Fruit fly (Drosophila melanogaster) whole organism, embryonic: Measurements from ENCODE around the gene ppk.
A peak's percentile ranks its signal among the peaks of the same experiment; 100 is the strongest.

Experiments used
- Aef1 ChIP-seq: fragments of 200-800 bp; sonication (Bioruptor generic); IDR thresholded peaks from 3 replicates; pipeline ENCODE4 v1.3.6; 2022; ENCODE audit warnings: missing biosample characterization, missing genetic modification characterization
- CG12071 ChIP-seq: fragments of 200-800 bp; sonication (Bioruptor generic); optimal IDR thresholded peaks from 3 replicates; lab custom pipeline; 2018; ENCODE audit warnings: missing biosample characterization, mild to moderate bottlenecking, missing genetic modification characterization
- CG12391 ChIP-seq: fragments of 200-800 bp; sonication (Bioruptor generic); optimal IDR thresholded peaks from 3 replicates; lab custom pipeline; 2018; ENCODE audit warnings: missing biosample characterization, mild to moderate bottlenecking, missing genetic modification characterization, moderate library complexity
- CG13287 ChIP-seq: fragments of 200-800 bp; sonication (Bioruptor generic); IDR thresholded peaks from 2 replicates; pipeline ENCODE4 v1.3.6; 2022; ENCODE audit warnings: missing biosample characterization, missing genetic modification characterization; ENCODE audit not compliant: partially characterized antibody
- CG1529 ChIP-seq: fragments of 200-800 bp; sonication (Bioruptor generic); optimal IDR thresholded peaks from 3 replicates; lab custom pipeline; 2018; ENCODE audit warnings: missing biosample characterization, missing genetic modification characterization
- CG16863 ChIP-seq: fragments of 200-800 bp; sonication (Bioruptor generic); optimal IDR thresholded peaks from 3 replicates; lab custom pipeline; 2016; ENCODE audit warnings: missing biosample characterization, missing genetic modification characterization
- CG17361 ChIP-seq: fragments of 200-800 bp; sonication (Bioruptor generic); IDR thresholded peaks from 3 replicates; pipeline ENCODE4 v1.3.6; 2022; ENCODE audit warnings: missing biosample characterization, missing genetic modification characterization
- CG2116 ChIP-seq: fragments of 200-800 bp; sonication (Bioruptor generic); optimal IDR thresholded peaks from 3 replicates; lab custom pipeline; 2018; ENCODE audit warnings: missing biosample characterization, mild to moderate bottlenecking, missing genetic modification characterization
- CG2199 ChIP-seq: fragments of 200-800 bp; sonication (Bioruptor generic); IDR thresholded peaks from 3 replicates; pipeline ENCODE4 v1.3.6; 2022; ENCODE audit warnings: missing biosample characterization, missing genetic modification characterization
- CG2712 ChIP-seq: fragments of 200-800 bp; optimal IDR thresholded peaks from 3 replicates; lab custom pipeline; 2019; ENCODE audit warnings: missing biosample characterization, mild to moderate bottlenecking, missing genetic modification characterization, moderate library complexity
- CG30020 ChIP-seq: fragments of 200-800 bp; optimal IDR thresholded peaks from 2 replicates; lab custom pipeline; 2019; ENCODE audit warnings: missing biosample characterization, mild to moderate bottlenecking, missing genetic modification characterization, moderate library complexity
- CG3065 ChIP-seq: fragments of 200-800 bp; sonication (Bioruptor generic); optimal IDR thresholded peaks from 2 replicates; lab custom pipeline; 2016; ENCODE audit warnings: missing biosample characterization, missing genetic modification characterization
- CG3847 ChIP-seq: fragments of 200-800 bp; sonication (Bioruptor generic); IDR thresholded peaks from 2 replicates; pipeline ENCODE4 v1.3.6; 2022; ENCODE audit warnings: missing biosample characterization, missing genetic modification characterization
- CG4730 ChIP-seq: fragments of 200-800 bp; sonication (Bioruptor generic); IDR thresholded peaks from 2 replicates; pipeline ENCODE4 v1.3.6; 2022; ENCODE audit warnings: missing biosample characterization, missing genetic modification characterization
- CG6272 ChIP-seq: fragments of 200-800 bp; sonication (Bioruptor generic); IDR thresholded peaks from 2 replicates; pipeline ENCODE4 v1.3.6; 2022; ENCODE audit warnings: missing biosample characterization, missing genetic modification characterization
- CG7357 ChIP-seq: fragments of 200-800 bp; sonication (Bioruptor generic); IDR thresholded peaks from 3 replicates; pipeline ENCODE4 v1.3.6; 2022; ENCODE audit warnings: missing biosample characterization, missing genetic modification characterization
- CG7963 ChIP-seq: fragments of 200-800 bp; sonication (Bioruptor generic); IDR thresholded peaks from 3 replicates; pipeline ENCODE4 v1.3.6; 2022; ENCODE audit warnings: missing biosample characterization, missing genetic modification characterization; ENCODE audit not compliant: partially characterized antibody
- CG8290 ChIP-seq, 3 experiments: fragments of 200-800 bp; sonication (Bioruptor generic); optimal IDR thresholded peaks; 2 replicates each; lab custom pipeline; 2016 to 2019; ENCODE audit warnings: missing biosample characterization in 3 of 3, missing genetic modification characterization in 3 of 3, mild to moderate bottlenecking in 2 of 3, moderate library complexity in 1 of 3
- CG8388 ChIP-seq: fragments of 200-800 bp; sonication (Bioruptor generic); optimal IDR thresholded peaks from 2 replicates; lab custom pipeline; 2019; ENCODE audit warnings: missing biosample characterization, mild to moderate bottlenecking, missing genetic modification characterization, moderate library complexity
- CG9437 ChIP-seq: fragments of 200-800 bp; sonication (Bioruptor generic); optimal IDR thresholded peaks from 2 replicates; lab custom pipeline; 2018; ENCODE audit warnings: missing biosample characterization, mild to moderate bottlenecking, missing genetic modification characterization
- CTCF ChIP-seq: fragments of 200-800 bp; sonication (Bioruptor generic); optimal IDR thresholded peaks from 2 replicates; lab custom pipeline; 2017; ENCODE audit warnings: missing biosample characterization, mild to moderate bottlenecking, missing genetic modification characterization, moderate library complexity
- Deaf1 ChIP-seq: fragments of 200-800 bp; optimal IDR thresholded peaks from 3 replicates; lab custom pipeline; 2019; ENCODE audit warnings: missing biosample characterization, mild to moderate bottlenecking, missing genetic modification characterization, moderate library complexity
- Dp ChIP-seq: fragments of 200-800 bp; sonication (Bioruptor generic); optimal IDR thresholded peaks from 2 replicates; lab custom pipeline; 2018; ENCODE audit warnings: missing biosample characterization, mild to moderate bottlenecking, missing genetic modification characterization, moderate library complexity
- E2f2 ChIP-seq: fragments of 200-800 bp; sonication (Bioruptor generic); IDR thresholded peaks from 2 replicates; pipeline ENCODE4 v1.3.6; 2022; ENCODE audit warnings: missing biosample characterization, missing genetic modification characterization
- Ets65A ChIP-seq: fragments of 200-800 bp; sonication (Bioruptor generic); peaks from one replicate; lab custom pipeline; 2016; ENCODE audit warnings: missing biosample characterization, missing genetic modification characterization
- GATAe ChIP-seq: fragments of 200-800 bp; sonication (Bioruptor generic); conservative IDR thresholded peaks from 2 replicates; pipeline ENCODE4 v1.3.6; 2022; ENCODE audit warnings: missing biosample characterization, missing genetic modification characterization
- H15 ChIP-seq: fragments of 200-800 bp; sonication (Bioruptor generic); IDR thresholded peaks from 3 replicates; pipeline ENCODE4 v1.3.6; 2022; ENCODE audit warnings: missing biosample characterization, missing genetic modification characterization
- HHEX ChIP-seq: fragments of 200-800 bp; sonication (Bioruptor generic); optimal IDR thresholded peaks from 3 replicates; lab custom pipeline; 2017; ENCODE audit warnings: missing biosample characterization, mild to moderate bottlenecking, missing genetic modification characterization, missing genetic modification reagents
- HLHmδ ChIP-seq: fragments of 200-800 bp; sonication (Bioruptor generic); optimal IDR thresholded peaks from 2 replicates; lab custom pipeline; 2018; ENCODE audit warnings: missing biosample characterization, mild to moderate bottlenecking, missing genetic modification characterization, moderate library complexity
- HmgD ChIP-seq: fragments of 200-800 bp; sonication (Bioruptor generic); optimal IDR thresholded peaks from 3 replicates; lab custom pipeline; 2016; ENCODE audit warnings: missing biosample characterization, missing genetic modification characterization
- Hmx ChIP-seq: fragments of 200-800 bp; sonication (Bioruptor generic); optimal IDR thresholded peaks from 2 replicates; lab custom pipeline; 2016; ENCODE audit warnings: missing biosample characterization, missing genetic modification characterization
- Hr39 ChIP-seq: fragments of >200 bp; optimal IDR thresholded peaks from 2 replicates; lab custom pipeline; 2017
- MBD-R2 ChIP-seq: fragments of 200-800 bp; sonication (Bioruptor generic); IDR thresholded peaks from 2 replicates; pipeline ENCODE4 v1.3.6; 2022; ENCODE audit warnings: missing biosample characterization, missing genetic modification characterization
- Med ChIP-seq: fragments of 200-800 bp; sonication (Bioruptor generic); peaks from one replicate; lab custom pipeline; 2016; ENCODE audit warnings: missing biosample characterization, missing genetic modification characterization, mild to moderate bottlenecking, inconsistent platforms, moderate library complexity
- Six4 ChIP-seq: fragments of 200-800 bp; sonication (Bioruptor generic); optimal IDR thresholded peaks from 2 replicates; lab custom pipeline; 2016; ENCODE audit warnings: missing biosample characterization, missing genetic modification characterization
- Tbp ChIP-seq: fragments of >200 bp; optimal IDR thresholded peaks from 2 replicates; lab custom pipeline; 2018; ENCODE audit warnings: missing biosample characterization, missing genetic modification characterization
- chinmo ChIP-seq: fragments of 200-800 bp; sonication (Bioruptor generic); IDR thresholded peaks from 4 replicates; pipeline ENCODE4 v1.3.6; 2022; ENCODE audit warnings: missing biosample characterization, missing genetic modification characterization; ENCODE audit not compliant: partially characterized antibody
- chm ChIP-seq: fragments of 200-800 bp; sonication (Bioruptor generic); IDR thresholded peaks from 2 replicates; pipeline ENCODE4 v1.3.6; 2022; ENCODE audit warnings: missing biosample characterization, missing genetic modification characterization
- dan ChIP-seq: fragments of 200-800 bp; sonication (Bioruptor generic); IDR thresholded peaks from 2 replicates; pipeline ENCODE4 v1.3.6; 2022; ENCODE audit warnings: missing biosample characterization, missing genetic modification characterization
- eyg ChIP-seq: fragments of 200-800 bp; sonication (Bioruptor generic); optimal IDR thresholded peaks from 3 replicates; lab custom pipeline; 2016; ENCODE audit warnings: missing biosample characterization, missing genetic modification characterization
- fd3F ChIP-seq: fragments of 200-800 bp; sonication (Bioruptor generic); optimal IDR thresholded peaks from 2 replicates; lab custom pipeline; 2018; ENCODE audit warnings: missing biosample characterization, mild to moderate bottlenecking, missing genetic modification characterization, moderate library complexity
- gfzf ChIP-seq: fragments of 200-800 bp; sonication (Bioruptor generic); optimal IDR thresholded peaks from 2 replicates; lab custom pipeline; 2016; ENCODE audit warnings: missing biosample characterization, mild to moderate bottlenecking, missing genetic modification characterization, moderate library complexity
- grn ChIP-seq: fragments of 200-800 bp; sonication (Bioruptor generic); optimal IDR thresholded peaks from 3 replicates; lab custom pipeline; 2017; ENCODE audit warnings: missing biosample characterization, missing genetic modification characterization
- gsb-n ChIP-seq: fragments of 200-800 bp; sonication (Bioruptor generic); optimal IDR thresholded peaks from 3 replicates; lab custom pipeline; 2018; ENCODE audit warnings: missing biosample characterization, mild to moderate bottlenecking, missing genetic modification characterization
- lab ChIP-seq: fragments of 200-800 bp; sonication (Bioruptor generic); optimal IDR thresholded peaks from 3 replicates; lab custom pipeline; 2017; ENCODE audit warnings: missing biosample characterization, missing genetic modification characterization, mild to moderate bottlenecking, moderate library complexity, missing genetic modification reagents
- lbe ChIP-seq: fragments of 200-800 bp; sonication (Bioruptor generic); optimal IDR thresholded peaks from 2 replicates; lab custom pipeline; 2016; ENCODE audit warnings: missing biosample characterization, mild to moderate bottlenecking, missing genetic modification characterization
- pros ChIP-seq: fragments of 200-800 bp; sonication (Bioruptor generic); optimal IDR thresholded peaks from 3 replicates; lab custom pipeline; 2019; ENCODE audit warnings: missing biosample characterization, mild to moderate bottlenecking, missing genetic modification characterization, moderate library complexity
- run ChIP-seq: fragments of 200-800 bp; sonication (Bioruptor generic); optimal IDR thresholded peaks from 3 replicates; lab custom pipeline; 2018; ENCODE audit warnings: missing biosample characterization, mild to moderate bottlenecking, missing genetic modification characterization
- schlank ChIP-seq: fragments of 200-800 bp; sonication (Bioruptor generic); optimal IDR thresholded peaks from 2 replicates; lab custom pipeline; 2018; ENCODE audit warnings: missing biosample characterization, mild to moderate bottlenecking, missing genetic modification characterization
- sens ChIP-seq: fragments of 200-800 bp; sonication (Bioruptor generic); peaks from one replicate; lab custom pipeline; 2016; ENCODE audit warnings: missing biosample characterization, missing genetic modification characterization
- ssp ChIP-seq: fragments of 200-800 bp; sonication (Bioruptor generic); IDR thresholded peaks from 2 replicates; pipeline ENCODE4 v1.3.6; 2022; ENCODE audit warnings: missing biosample characterization, missing genetic modification characterization
- stwl ChIP-seq: fragments of 200-800 bp; sonication (Bioruptor generic); optimal IDR thresholded peaks from 3 replicates; lab custom pipeline; 2018; ENCODE audit warnings: missing biosample characterization, mild to moderate bottlenecking, missing genetic modification characterization, moderate library complexity
- vvl ChIP-seq: fragments of 200-800 bp; sonication (Bioruptor generic); IDR thresholded peaks from 2 replicates; pipeline ENCODE4 v1.3.6; 2022; ENCODE audit warnings: missing biosample characterization, missing genetic modification characterization

Gene ppk

DNA sequence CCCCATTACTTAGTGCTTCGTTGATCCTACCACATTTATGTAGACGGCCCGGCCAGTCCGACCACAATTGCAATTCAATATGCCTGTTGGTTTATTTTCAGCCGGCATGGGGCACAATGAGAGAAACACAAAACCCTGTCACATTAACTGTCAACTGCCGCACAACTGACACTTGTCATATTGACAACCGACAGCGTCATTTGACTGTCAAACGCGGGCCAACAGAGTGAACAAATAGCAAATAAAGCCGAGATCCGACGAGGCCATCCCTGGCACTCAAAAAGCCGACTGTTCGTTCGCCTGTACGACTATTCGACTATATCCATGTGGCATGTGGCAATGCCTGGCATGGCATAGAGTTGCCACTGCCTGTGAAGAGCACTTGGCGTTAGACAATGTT lies 17.0 kb upstream of the ppk start:
- no peak for TF ChIP-seq GATAe (GFP tag; lab: Robert Waterston, UW)
- TF ChIP-seq CG3847 (GFP tag; lab: Robert Waterston, UW) = 0 out of 2 replicates have a peak, but pooled peaks have one; percentile 7
- TF ChIP-seq CG9437 = no peak
- peak; percentile 18 for TF ChIP-seq Deaf1 (tag; lab: Kevin White, UChicago)
- no peak for TF ChIP-seq lbe (GFP tag; lab: Kevin White, UChicago)
- no peak for TF ChIP-seq chinmo (GFP tag; lab: Robert Waterston, UW)
- TF ChIP-seq Six4 (GFP tag; lab: Kevin White, UChicago) = no peak
- TF ChIP-seq Hr39 (lab: Kevin White, UChicago) = no peak
- no peak for TF ChIP-seq CG2712
- TF ChIP-seq HHEX (GFP tag; lab: Kevin White, UChicago) = no peak
- TF ChIP-seq CG2116 (GFP tag; lab: Kevin White, UChicago) = no peak
- no peak for TF ChIP-seq CG3065 (GFP tag; lab: Kevin White, UChicago)
- TF ChIP-seq HmgD = no peak
- TF ChIP-seq Ets65A (GFP tag; lab: Kevin White, UChicago) = peak; percentile 4
- no peak for TF ChIP-seq Tbp (GFP tag; lab: Kevin White, UChicago)
- TF ChIP-seq gsb-n = no peak
- TF ChIP-seq grn (GFP tag; lab: Kevin White, UChicago) = no peak
- no peak for TF ChIP-seq CG6272 (GFP tag; lab: Robert Waterston, UW)
- TF ChIP-seq CG12391 = no peak
- TF ChIP-seq Dp (GFP tag; lab: Kevin White, UChicago) = no peak
- TF ChIP-seq chm = 0 out of 2 replicates have a peak, but pooled peaks have one; percentile 33
- no peak for TF ChIP-seq ssp
- TF ChIP-seq HLHmδ (GFP tag; lab: Kevin White, UChicago) = no peak
- TF ChIP-seq CG7357 (GFP tag; lab: Robert Waterston, UW) = 0 out of 3 replicates have a peak, but pooled peaks have one; percentile 21
- TF ChIP-seq CG7963 (GFP tag; lab: Robert Waterston, UW) = no peak
- TF ChIP-seq Med (GFP tag; lab: Kevin White, UChicago) = peak; percentile 19
- TF ChIP-seq CG12071 (GFP tag; lab: Kevin White, UChicago) = peak; percentile 18
- peak; percentile 18 for TF ChIP-seq sens (GFP tag; lab: Kevin White, UChicago)
- 0 out of 3 replicates have a peak, but pooled peaks have one; percentile 16 for TF ChIP-seq Aef1
- TF ChIP-seq vvl (GFP tag; lab: Robert Waterston, UW) = no peak
- no peak for TF ChIP-seq CTCF (GFP tag; lab: Kevin White, UChicago)
- no peak for TF ChIP-seq dan
- TF ChIP-seq pros = no peak
- no peak for TF ChIP-seq CG17361 (GFP tag; lab: Robert Waterston, UW)
- no peak for TF ChIP-seq run (tag; lab: Kevin White, UChicago)
- no peak for TF ChIP-seq MBD-R2 (GFP tag; lab: Robert Waterston, UW)
- no peak for TF ChIP-seq Hmx (GFP tag; lab: Kevin White, UChicago)
- TF ChIP-seq CG2199 = peak; percentile 39; the same call in 1 of the 3 replicates
- no peak for TF ChIP-seq CG4730 (GFP tag; lab: Robert Waterston, UW)
- TF ChIP-seq E2f2 (GFP tag; lab: Robert Waterston, UW) = 0 out of 2 replicates have a peak, but pooled peaks have one; percentile 7
- TF ChIP-seq CG30020 (tag; lab: Kevin White, UChicago) = no peak
- TF ChIP-seq gfzf (GFP tag; lab: Kevin White, UChicago) = no peak
- TF ChIP-seq schlank (tag; lab: Kevin White, UChicago) = no peak
- TF ChIP-seq fd3F = no peak
- no peak for TF ChIP-seq CG13287 (GFP tag; lab: Robert Waterston, UW)
- peak; percentile 22 for TF ChIP-seq stwl (tag; lab: Kevin White, UChicago)
- TF ChIP-seq CG8388 (GFP tag; lab: Kevin White, UChicago) = no peak
- no peak for TF ChIP-seq CG1529 (GFP tag; lab: Kevin White, UChicago)
- no peak for TF ChIP-seq H15 (GFP tag; lab: Robert Waterston, UW)
- TF ChIP-seq CG8290 (GFP tag; optimal IDR thresholded peaks at IDR 0.05; lab: Kevin White, UChicago) = no peak
- TF ChIP-seq CG8290 (tag; optimal IDR thresholded peaks at IDR 0.05; lab: Kevin White, UChicago) = peak in 1 of 2 experiments; percentile 14
- TF ChIP-seq lab (GFP tag; lab: Kevin White, UChicago) = no peak
- no peak for TF ChIP-seq CG16863 (GFP tag; lab: Kevin White, UChicago)
- TF ChIP-seq eyg (GFP tag; lab: Kevin White, UChicago) = no peak
